Fruit fly (Drosophila melanogaster) whole organism, adult: ENCODE results near the gene RpS29.

Source experiments
- CG11617 ChIP-seq: fragments of 200-800 bp; sonication (Bioruptor generic); optimal IDR thresholded peaks from 2 replicates; lab custom pipeline; 2017; ENCODE audit warnings: mild to moderate bottlenecking, missing biosample characterization, missing genetic modification reagents, missing genetic modification characterization
- CG12768 ChIP-seq: fragments of 200-800 bp; sonication (Bioruptor generic); optimal IDR thresholded peaks from 2 replicates; lab custom pipeline; 2017; ENCODE audit warnings: missing biosample characterization, missing genetic modification characterization, mild to moderate bottlenecking, moderate library complexity, missing genetic modification reagents
- CG14711 ChIP-seq: fragments of 200-800 bp; sonication (Bioruptor generic); optimal IDR thresholded peaks from 2 replicates; lab custom pipeline; 2018; ENCODE audit warnings: missing biosample characterization, mild to moderate bottlenecking, missing genetic modification characterization, moderate library complexity
- CG7045 ChIP-seq: fragments of 200-800 bp; sonication (Bioruptor generic); optimal IDR thresholded peaks from 2 replicates; lab custom pipeline; 2017; ENCODE audit warnings: missing biosample characterization, mild to moderate bottlenecking, missing genetic modification characterization
- CG7101 ChIP-seq: fragments of 200-800 bp; sonication (Bioruptor generic); optimal IDR thresholded peaks from 2 replicates; lab custom pipeline; 2018; ENCODE audit warnings: missing biosample characterization, mild to moderate bottlenecking, missing genetic modification characterization, moderate library complexity
- Clk ChIP-seq: fragments of 200-800 bp; sonication (Bioruptor generic); optimal IDR thresholded peaks from 2 replicates; lab custom pipeline; 2017; ENCODE audit warnings: missing biosample characterization, missing genetic modification characterization
- Crg-1 ChIP-seq: fragments of 200-800 bp; sonication (Bioruptor generic); optimal IDR thresholded peaks from 2 replicates; lab custom pipeline; 2016; ENCODE audit warnings: missing biosample characterization, missing genetic modification characterization
- Hr96 ChIP-seq: fragments of 200-800 bp; sonication (Bioruptor generic); optimal IDR thresholded peaks from 2 replicates; lab custom pipeline; 2016; ENCODE audit warnings: missing biosample characterization, missing genetic modification characterization
- Mnt ChIP-seq: fragments of 200-800 bp; sonication (Bioruptor generic); optimal IDR thresholded peaks from 2 replicates; lab custom pipeline; 2016; ENCODE audit warnings: missing biosample characterization, mild to moderate bottlenecking, missing genetic modification characterization
- bab1 ChIP-seq: fragments of 200-800 bp; sonication (Bioruptor generic); optimal IDR thresholded peaks from 3 replicates; lab custom pipeline; 2019; ENCODE audit warnings: missing biosample characterization, mild to moderate bottlenecking, missing genetic modification characterization, moderate library complexity
- cnc ChIP-seq, 2 experiments: fragments of >200 bp; optimal IDR thresholded peaks; 2 replicates each; lab custom pipeline; 2017
- kay ChIP-seq: fragments of 200-800 bp; sonication (Bioruptor generic); peaks from one replicate; lab custom pipeline; 2016; ENCODE audit warnings: missing biosample characterization, missing genetic modification characterization, borderline replicate concordance
- ovo ChIP-seq: fragments of 200-800 bp; sonication (Bioruptor generic); optimal IDR thresholded peaks from 2 replicates; lab custom pipeline; 2016; ENCODE audit warnings: missing biosample characterization, missing genetic modification characterization
- tj ChIP-seq: fragments of 200-800 bp; sonication (Bioruptor generic); optimal IDR thresholded peaks from 3 replicates; lab custom pipeline; 2017; ENCODE audit warnings: missing biosample characterization, mild to moderate bottlenecking, missing genetic modification characterization, moderate library complexity

- no peak for TF ChIP-seq kay (GFP tag; lab: Kevin White, UChicago)
- no peak for TF ChIP-seq CG7045 (GFP tag; lab: Kevin White, UChicago)
- TF ChIP-seq CG11617 (GFP tag; lab: Kevin White, UChicago) = no peak
- no peak for TF ChIP-seq CG7101 (tag; lab: Kevin White, UChicago)
- TF ChIP-seq Hr96 = no peak
- no peak for TF ChIP-seq CG14711
- TF ChIP-seq CG12768 (GFP tag; lab: Kevin White, UChicago) = no peak
- TF ChIP-seq ovo (GFP tag; lab: Kevin White, UChicago) = no peak
- no peak for TF ChIP-seq Clk
- no peak for TF ChIP-seq Mnt
- no peak for TF ChIP-seq cnc (optimal IDR thresholded peaks at IDR 0.05; lab: Kevin White, UChicago)
- no peak for TF ChIP-seq tj (GFP tag; lab: Kevin White, UChicago)
- TF ChIP-seq Crg-1 (GFP tag; lab: Kevin White, UChicago) = no peak
- no peak for TF ChIP-seq bab1
Measured at dm6 chr3R:9821091-9821490, 43.2 kb downstream of the RpS29 start, which contains the start of gene CG42857.
